Fruit fly (Drosophila melanogaster) whole organism: ENCODE data around the gene CG46339.

ENCODE experiments used
- EcR ChIP-seq, 2 experiments: fragments of >200 bp; optimal IDR thresholded peaks; 2 replicates each; lab custom pipeline; 2017; ENCODE audit warnings: missing biosample characterization in 2 of 2, missing genetic modification characterization in 2 of 2, missing genetic modification reagents in 2 of 2
- psq ChIP-seq: fragments of >200 bp; optimal IDR thresholded peaks from 2 replicates; lab custom pipeline; 2017

dm6 chr3R:26908750-26909149 lies 6.8 kb upstream of the CG46339 start:
- TF ChIP-seq psq (lab: Kevin White, UChicago) (no peak), EcR (GFP tag; optimal IDR thresholded peaks at IDR 0.05; lab: Kevin White, UChicago) (no peak)
